Fruit fly (Drosophila melanogaster) S2 (cell line): ENCODE measurements around the gene Nep6.

ENCODE experiments used
- CG8478 ChIP-seq: fragments of >200 bp; optimal IDR thresholded peaks from 2 replicates; lab custom pipeline; 2018
- CTCF ChIP-seq, 2 experiments: fragments of >200 bp; optimal IDR thresholded peaks; 2 replicates each; lab custom pipeline; 2018

Gene Nep6

DNA sequence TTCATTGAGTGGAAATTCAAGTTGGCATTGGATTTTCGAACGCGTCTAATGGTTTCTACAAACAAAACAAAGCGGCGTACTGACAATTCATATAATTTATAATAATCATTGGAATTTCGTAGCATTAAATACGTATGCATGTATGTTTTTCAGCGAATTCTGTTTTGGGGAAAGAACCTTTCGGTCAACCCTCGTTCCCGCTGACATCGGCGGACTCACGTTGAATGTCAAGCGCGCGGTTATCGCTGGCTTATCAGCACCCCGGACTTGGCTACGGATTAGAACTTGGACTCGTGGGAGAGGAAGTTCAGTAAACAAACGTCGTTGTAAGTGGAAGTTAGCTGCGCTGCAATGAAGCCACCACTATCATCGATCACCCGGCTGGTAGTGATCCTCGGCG is at the start of gene Nep6:
Gene Nep6, plus strand, starts transcription at position 305 of the 400 bp plus-strand sequence.
- TF ChIP-seq CG8478 (no peak), CTCF (optimal IDR thresholded peaks at IDR 0.05; lab: Kevin White, UChicago) (no peak)

DNA sequence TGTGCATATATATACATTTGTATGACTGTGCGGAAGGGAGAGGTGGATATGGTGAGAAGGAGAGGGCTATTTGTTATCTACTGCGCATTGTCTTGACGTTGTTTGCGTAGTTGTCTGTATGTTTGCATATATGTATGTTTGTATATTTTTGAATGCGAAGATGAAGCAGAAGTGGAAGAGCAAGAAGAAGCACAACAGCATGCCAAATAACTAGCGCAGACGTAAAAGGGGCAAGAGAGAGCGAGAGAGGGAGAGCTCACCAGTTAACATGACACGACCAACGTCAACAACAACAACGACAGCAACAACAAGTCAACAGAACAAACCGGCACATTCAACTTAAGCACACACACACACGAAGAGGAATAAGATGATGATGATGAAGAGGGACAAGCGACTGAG is 49.7 kb upstream of the Nep6 start:
- TF ChIP-seq CTCF (optimal IDR thresholded peaks at IDR 0.05; lab: Kevin White, UChicago) (no peak), CG8478 (no peak)

DNA sequence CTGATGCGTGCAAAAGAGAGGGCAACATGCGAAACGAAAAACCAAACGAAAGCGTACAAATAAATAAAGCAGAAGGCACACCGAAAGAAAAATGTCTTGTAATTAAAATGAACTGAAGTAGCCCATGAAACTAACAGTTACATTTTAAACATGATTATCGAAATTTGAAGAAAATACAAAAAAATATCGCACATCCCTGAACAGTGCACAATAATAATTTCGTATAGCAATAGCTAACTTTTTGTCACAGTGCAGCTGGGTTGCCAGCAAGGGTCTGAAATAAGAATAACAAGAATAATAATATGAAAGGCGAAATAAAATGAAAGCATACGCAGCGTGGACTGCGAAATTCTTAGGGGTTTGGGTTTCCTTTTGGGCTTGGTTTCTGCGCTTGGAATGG is 49.3 kb upstream of the Nep6 start:
- TF ChIP-seq CTCF (optimal IDR thresholded peaks at IDR 0.05; lab: Kevin White, UChicago): no peak
- peak; percentile 63 for TF ChIP-seq CG8478

DNA sequence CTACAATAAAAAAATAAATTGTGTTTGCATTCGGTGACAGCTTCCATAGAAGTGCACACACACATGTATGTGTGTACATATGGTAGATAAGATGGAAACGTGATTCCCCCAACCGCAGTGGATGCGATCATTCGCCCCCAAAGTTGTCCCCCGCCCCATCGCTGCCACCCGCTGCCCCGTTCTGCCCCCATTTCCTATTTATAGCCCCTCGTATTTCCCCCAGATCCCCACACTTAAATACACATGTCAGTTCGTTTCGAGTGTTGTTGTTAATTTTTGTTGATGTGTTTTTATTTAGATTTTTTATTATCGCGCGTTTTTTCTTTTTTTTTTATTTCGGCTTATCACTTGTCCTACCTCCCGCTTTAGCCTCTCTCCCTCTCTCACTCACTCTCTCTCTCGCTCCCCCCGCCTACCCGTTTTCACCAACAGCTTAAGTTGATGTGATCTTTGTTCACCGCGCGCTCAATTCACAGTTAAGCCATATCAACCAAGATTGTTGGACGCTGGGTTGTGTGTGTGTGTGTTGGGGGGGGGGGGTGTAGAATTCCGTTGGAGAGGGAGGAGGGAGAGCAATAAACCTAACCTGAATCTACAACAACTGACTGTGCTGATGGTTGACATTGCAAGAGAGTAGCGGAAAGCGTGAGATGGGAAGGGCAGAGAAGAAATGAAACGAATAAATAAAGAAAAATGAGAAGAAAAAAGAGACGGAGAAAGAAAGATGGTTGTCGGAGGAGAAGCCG is 47.7 kb upstream of the Nep6 start:
- no peak for TF ChIP-seq CTCF (optimal IDR thresholded peaks at IDR 0.05; lab: Kevin White, UChicago)
- no peak for TF ChIP-seq CG8478

DNA sequence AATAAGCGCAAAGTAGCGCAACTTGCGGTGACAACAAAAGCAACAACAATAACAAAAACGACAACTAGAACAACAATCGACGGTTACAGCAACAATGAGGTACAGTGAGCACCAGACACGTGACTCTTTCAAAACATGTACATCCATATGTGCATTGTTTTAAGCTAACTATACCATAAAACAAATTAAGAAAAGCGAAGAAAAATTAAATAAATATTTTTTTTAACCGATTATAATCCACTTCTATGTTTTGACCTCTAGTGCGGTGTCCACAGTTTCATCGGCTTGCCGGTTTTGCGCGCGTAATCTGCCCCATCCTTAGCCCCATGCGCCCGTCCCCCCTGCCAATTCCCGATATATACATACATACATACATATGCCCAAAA is 47.1 kb upstream of the Nep6 start:
- no peak for TF ChIP-seq CG8478
- TF ChIP-seq CTCF (optimal IDR thresholded peaks at IDR 0.05; lab: Kevin White, UChicago): no peak

DNA sequence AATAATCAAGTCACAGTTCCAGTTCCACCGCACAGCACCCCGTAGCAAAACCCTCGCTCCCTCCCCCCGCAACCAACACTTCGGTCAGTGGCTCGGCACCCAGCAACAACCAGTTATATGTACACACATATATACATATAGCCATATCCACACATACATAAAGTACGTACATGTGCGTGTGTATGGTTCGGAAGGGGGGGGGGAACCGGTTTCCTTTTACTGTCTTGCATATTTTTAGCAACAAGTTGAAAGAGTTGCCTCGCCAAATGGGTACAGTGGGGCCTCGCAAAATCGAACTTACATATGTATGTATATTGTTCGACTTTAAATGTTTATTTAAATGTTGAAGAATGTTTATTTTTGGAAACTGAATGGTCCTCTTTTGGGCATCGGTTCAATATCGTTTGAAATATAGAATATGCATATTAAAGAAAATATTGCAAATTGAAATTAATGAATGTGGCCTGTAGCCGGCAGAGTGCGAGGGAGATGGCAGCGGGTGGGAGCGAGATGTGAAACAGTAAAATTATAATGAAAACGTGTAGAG is 46.4 kb upstream of the Nep6 start:
- TF ChIP-seq CTCF (optimal IDR thresholded peaks at IDR 0.05; lab: Kevin White, UChicago) (no peak), CG8478 (no peak)

DNA sequence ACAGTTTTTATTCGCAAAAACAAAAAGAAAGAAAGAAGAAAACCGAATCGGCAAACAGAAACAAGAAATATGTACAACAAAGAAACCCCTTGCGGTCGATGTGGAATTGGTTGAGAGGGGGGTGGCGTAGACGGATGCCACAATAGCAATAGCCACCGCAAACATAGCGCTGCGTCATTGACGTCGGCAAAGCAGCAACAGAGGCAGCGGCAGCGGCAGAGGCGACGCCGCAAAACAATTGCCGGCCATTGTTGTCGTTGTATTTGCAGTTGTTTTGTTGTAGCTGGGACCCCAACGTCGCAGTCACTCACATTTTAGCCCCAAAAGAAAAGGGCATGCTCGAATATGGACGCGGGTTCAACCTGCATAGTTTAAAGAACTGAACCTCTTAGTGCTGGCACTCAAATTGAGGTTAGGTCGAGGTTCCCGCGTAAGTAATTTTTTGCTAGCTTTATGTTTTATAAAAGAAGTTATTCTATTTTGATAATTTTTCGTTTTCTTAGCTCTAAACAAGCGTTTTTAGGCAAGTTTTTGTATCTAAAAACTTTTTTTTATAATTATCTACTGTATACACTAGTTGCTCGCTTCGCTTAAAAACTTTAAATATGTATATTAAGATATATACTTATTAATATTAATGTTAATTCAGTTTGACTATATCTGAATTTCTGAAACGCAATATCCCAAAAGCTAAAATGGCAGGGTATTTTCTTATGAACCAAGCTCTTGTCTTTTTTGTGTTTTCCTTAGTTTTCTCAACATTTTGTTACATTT is 45.7 kb upstream of the Nep6 start:
- TF ChIP-seq CG8478 (no peak), CTCF (optimal IDR thresholded peaks at IDR 0.05; lab: Kevin White, UChicago) (no peak)

DNA sequence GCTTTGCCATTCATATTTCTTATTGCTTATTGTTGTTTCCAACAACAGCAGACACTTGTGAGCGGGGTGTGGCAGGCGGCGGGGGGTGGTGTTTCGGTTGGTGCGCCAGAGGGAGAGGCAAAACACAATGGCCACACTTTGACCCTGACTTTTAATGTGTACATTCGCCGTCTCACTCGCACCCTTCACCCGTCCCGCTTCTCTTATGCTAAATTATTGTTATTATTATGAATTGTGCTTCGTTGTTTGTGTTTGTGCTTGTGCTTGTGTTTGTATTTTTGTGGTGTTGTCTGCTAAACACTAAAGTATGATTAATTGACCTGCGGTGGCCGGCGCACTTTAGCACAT is 45.1 kb upstream of the Nep6 start:
- no peak for TF ChIP-seq CG8478
- no peak for TF ChIP-seq CTCF (optimal IDR thresholded peaks at IDR 0.05; lab: Kevin White, UChicago)

DNA sequence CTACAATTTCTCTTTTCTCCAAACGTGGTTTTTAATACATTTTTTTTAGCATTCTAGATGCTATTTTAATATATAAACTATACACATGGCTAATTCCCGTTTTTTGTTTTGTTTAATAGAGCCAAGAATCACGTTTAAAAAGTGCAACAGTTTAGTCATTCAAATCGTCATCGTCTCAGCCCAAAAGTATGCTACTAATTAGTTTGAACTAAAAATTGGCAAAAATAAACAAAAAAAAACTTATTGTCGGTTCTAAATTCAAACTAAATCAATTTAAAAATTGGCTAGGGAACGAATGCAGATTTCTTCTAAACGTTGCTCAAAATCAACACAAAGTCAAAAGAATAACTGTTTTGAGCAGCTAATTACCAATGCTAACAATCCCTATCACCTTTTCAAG is 44.4 kb upstream of the Nep6 start:
- no peak for TF ChIP-seq CG8478
- TF ChIP-seq CTCF (optimal IDR thresholded peaks at IDR 0.05; lab: Kevin White, UChicago): no peak

DNA sequence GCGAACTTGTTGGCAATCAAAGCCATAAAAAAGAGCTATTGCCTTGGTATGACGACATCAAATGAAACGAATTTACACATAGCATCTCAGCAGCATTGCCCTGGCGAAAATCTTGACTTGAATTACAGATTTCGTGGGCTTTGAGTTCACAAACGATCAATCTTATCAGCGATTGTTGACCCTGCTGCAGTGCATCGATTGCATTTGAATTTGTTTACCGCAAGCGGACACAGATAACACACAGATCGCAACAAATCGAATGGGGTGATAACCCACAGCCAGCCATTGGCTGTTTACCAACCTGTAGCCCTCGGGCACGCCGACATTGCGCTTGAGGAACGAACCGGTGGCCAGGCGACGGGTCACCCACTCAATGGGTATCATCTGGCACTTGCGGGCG is 42.3 kb upstream of the Nep6 start:
- TF ChIP-seq CG8478 (no peak), CTCF (optimal IDR thresholded peaks at IDR 0.05; lab: Kevin White, UChicago) (no peak)

DNA sequence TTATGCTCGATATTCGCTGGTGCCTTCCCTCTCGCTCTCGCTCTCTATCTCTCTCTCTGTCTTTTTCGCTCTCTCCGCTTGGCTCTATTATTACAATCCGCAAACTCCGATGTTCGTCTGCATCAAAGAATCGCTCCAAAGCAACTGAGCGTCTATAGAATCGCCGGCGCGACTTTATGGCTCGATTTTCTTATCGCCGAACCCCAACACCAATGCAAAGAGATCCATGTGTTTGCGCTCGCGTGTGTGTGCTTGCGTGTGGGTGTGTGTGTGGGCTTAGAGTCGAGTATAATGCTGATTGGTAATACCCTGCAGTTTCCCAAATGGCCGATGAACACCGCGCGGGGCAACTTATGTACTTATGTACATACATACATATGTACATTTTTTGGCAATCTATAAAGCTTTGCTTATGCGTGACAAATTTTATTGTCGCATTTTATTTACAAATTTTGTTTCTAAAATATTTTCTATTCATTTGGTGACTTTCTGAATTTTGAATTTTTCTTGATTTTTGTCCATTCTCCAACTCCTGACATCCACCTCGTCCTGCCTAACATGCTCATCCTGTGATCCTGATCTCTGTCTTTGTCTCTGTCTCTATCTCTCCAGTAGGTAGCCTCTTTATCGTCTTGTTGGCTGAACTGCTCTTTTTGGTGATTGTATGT is 40.9 kb upstream of the Nep6 start, which contains the start of gene Paics:
Gene Paics, minus strand, starts transcription at position 152 of the 668 bp plus-strand sequence.
- no peak for TF ChIP-seq CG8478

DNA sequence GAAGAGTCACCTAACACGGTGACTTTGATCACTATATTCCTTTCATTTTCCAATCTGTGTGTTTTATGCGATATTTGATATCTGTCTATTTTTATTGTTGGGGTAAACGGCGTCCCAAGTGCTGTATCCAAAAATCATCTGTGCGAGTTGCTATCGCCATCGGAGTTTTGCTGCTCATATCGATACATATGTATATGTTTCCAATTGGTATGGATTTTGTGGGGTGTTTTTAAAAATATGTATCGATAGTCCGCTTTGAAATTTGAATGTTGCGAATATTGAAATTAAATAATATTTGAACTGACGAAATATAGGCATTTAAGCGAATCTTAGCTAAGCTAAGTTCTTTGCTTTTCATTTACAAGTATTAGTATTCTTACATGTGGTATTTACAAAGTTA is 38.0 kb upstream of the Nep6 start, which contains the start of gene pira:
Gene pira, minus strand, starts transcription at position 145 of the 400 bp plus-strand sequence.
- no peak for TF ChIP-seq CG8478
- no peak for TF ChIP-seq CTCF (optimal IDR thresholded peaks at IDR 0.05; lab: Kevin White, UChicago)

DNA sequence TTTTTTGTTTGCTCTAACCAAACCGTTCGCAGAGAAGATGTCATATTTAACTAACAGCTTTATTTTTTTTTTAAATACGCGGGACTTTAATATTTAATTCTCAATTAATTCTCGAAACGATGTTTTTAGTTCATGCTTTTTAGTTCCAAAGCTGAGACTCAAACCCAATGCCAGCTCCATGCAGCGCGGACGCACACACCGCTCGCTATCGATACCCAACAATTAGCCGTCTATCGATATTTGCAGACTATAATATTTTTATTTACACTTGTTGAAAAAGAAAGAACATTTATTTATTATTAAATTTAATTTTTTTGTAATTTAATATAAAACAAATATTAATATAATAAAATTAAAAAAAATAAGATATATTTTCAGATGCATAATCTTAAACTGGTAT is 36.8 kb upstream of the Nep6 start:
- TF ChIP-seq CTCF (optimal IDR thresholded peaks at IDR 0.05; lab: Kevin White, UChicago) (peak in 1 of 2 experiments; percentile 4), CG8478 (no peak)

DNA sequence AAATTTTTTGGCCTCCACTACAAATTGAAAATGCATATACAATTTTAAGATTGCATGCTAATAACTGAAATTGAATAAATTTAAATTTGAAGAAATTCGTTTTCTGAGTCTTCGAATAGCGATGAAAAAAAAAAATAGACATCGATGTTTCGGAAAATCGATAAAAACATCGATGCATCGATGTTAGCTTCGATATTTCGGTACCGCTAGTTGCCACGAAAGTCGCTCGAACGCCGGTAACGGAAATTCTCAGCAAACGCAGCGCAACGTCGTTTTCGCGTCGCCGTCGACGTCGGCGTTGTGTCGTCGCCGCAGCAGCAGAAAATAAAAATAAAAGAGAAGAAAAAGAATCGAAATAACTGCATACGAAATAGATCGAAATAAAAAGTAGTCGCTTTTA is 36.4 kb upstream of the Nep6 start, which contains the start of gene Agpat1:
Gene Agpat1, plus strand, starts transcription at position 191 of the 400 bp plus-strand sequence.
- TF ChIP-seq CTCF (optimal IDR thresholded peaks at IDR 0.05; lab: Kevin White, UChicago) (no peak), CG8478 (no peak)

DNA sequence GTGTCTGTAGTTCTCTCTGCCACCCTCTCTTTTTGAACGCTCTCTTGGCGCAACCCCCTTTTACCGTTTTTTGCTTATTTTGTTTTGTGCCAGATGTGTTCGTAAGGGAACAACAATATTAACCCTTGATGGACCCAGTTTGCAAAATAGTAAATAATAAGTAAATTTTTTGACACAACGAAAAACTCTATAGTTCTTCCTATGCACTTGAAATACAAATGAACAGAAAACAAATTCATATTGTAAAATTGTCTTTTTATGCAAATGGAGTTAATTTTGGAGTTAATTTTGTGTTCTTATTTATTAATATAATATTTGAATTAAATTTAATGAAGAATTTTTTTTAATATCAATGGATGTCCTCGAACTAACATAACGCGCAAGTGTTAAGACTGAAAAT is 35.7 kb upstream of the Nep6 start:
- no peak for TF ChIP-seq CTCF (optimal IDR thresholded peaks at IDR 0.05; lab: Kevin White, UChicago)
- TF ChIP-seq CG8478: no peak

DNA sequence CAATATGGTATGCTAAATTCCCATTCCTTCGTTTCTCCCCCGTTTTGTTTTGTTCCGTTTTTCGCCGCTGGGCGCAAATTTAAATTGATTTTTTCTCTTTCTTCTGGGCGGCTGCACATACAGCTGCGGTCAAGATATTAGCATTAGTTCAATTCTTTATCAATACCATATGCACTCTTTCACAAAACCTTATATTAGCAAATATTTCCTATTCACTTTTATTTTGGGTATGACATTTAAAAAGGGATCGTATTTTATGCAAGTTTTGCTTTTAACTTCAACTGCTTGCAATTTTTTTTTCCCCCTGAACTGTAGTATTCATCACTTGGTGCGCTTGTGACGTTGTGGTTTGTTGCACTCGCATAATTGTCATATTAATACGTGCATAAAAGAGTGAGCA is 35.2 kb upstream of the Nep6 start:
- TF ChIP-seq CG8478 (no peak), CTCF (optimal IDR thresholded peaks at IDR 0.05; lab: Kevin White, UChicago) (no peak)
